Fruit fly (Drosophila melanogaster) whole organism, embryonic: ENCODE measurements around the gene Mtpalpha.
A peak's percentile ranks its signal among the peaks of the same experiment; 100 is the strongest.

Experiments used
- Atf3 ChIP-seq: fragments of 200-800 bp; sonication (Bioruptor generic); optimal IDR thresholded peaks from 3 replicates; lab custom pipeline; 2016; ENCODE audit warnings: missing biosample characterization, missing genetic modification characterization
- Awh ChIP-seq: fragments of 200-800 bp; sonication (Bioruptor generic); IDR thresholded peaks from 2 replicates; pipeline ENCODE4, ENCODE4 v1.3.6; 2022; ENCODE audit warnings: missing biosample characterization, missing genetic modification characterization
- B-H2 ChIP-seq: fragments of 200-800 bp; sonication (Bioruptor generic); optimal IDR thresholded peaks from 2 replicates; lab custom pipeline; 2018; ENCODE audit warnings: missing biosample characterization, mild to moderate bottlenecking, missing genetic modification characterization
- CG10147 ChIP-seq: fragments of 200-800 bp; sonication (Bioruptor generic); optimal IDR thresholded peaks from 2 replicates; lab custom pipeline; 2019; ENCODE audit warnings: missing biosample characterization, mild to moderate bottlenecking, missing genetic modification characterization, moderate library complexity
- CG11085 ChIP-seq: fragments of 200-800 bp; sonication (Bioruptor generic); IDR thresholded peaks from 2 replicates; pipeline ENCODE4 v1.3.6; 2022; ENCODE audit warnings: missing biosample characterization, missing genetic modification characterization
- CG12659 ChIP-seq: fragments of 200-800 bp; sonication (Bioruptor generic); optimal IDR thresholded peaks from 3 replicates; lab custom pipeline; 2017; ENCODE audit warnings: mild to moderate bottlenecking, missing biosample characterization, missing genetic modification reagents, missing genetic modification characterization
- CG13296 ChIP-seq: fragments of 200-800 bp; sonication (Bioruptor generic); optimal IDR thresholded peaks from 3 replicates; lab custom pipeline; 2018; ENCODE audit warnings: missing biosample characterization, mild to moderate bottlenecking, missing genetic modification characterization
- CG14710 ChIP-seq: fragments of 200-800 bp; sonication (Bioruptor generic); optimal IDR thresholded peaks from 3 replicates; lab custom pipeline; 2019; ENCODE audit warnings: missing biosample characterization, mild to moderate bottlenecking, missing genetic modification characterization, moderate library complexity
- CG15073 ChIP-seq: fragments of 200-800 bp; sonication (Bioruptor generic); optimal IDR thresholded peaks from 2 replicates; lab custom pipeline; 2016; ENCODE audit warnings: missing biosample characterization, missing genetic modification characterization
- CG1602 ChIP-seq: fragments of 200-800 bp; sonication (Bioruptor generic); optimal IDR thresholded peaks from 3 replicates; lab custom pipeline; 2016; ENCODE audit warnings: missing biosample characterization, missing genetic modification characterization
- CG17328 ChIP-seq: fragments of 200-800 bp; sonication (Bioruptor generic); IDR thresholded peaks from 2 replicates; pipeline ENCODE4 v1.3.6; 2022; ENCODE audit warnings: missing biosample characterization, missing genetic modification characterization
- CG17612 ChIP-seq: fragments of 200-800 bp; sonication (Bioruptor generic); IDR thresholded peaks from 2 replicates; pipeline ENCODE4 v1.3.6; 2022; ENCODE audit warnings: missing biosample characterization, missing genetic modification characterization
- CG17912 ChIP-seq: fragments of 200-800 bp; sonication (Bioruptor generic); optimal IDR thresholded peaks from 2 replicates; lab custom pipeline; 2018; ENCODE audit warnings: missing biosample characterization, mild to moderate bottlenecking, missing genetic modification characterization
- CG18011 ChIP-seq: fragments of 200-800 bp; sonication (Bioruptor generic); optimal IDR thresholded peaks from 2 replicates; lab custom pipeline; 2017; ENCODE audit warnings: missing biosample characterization, missing genetic modification characterization, mild to moderate bottlenecking, moderate library complexity, missing genotype
- CG18599 ChIP-seq: fragments of 200-800 bp; sonication (Bioruptor generic); optimal IDR thresholded peaks from 3 replicates; lab custom pipeline; 2017; ENCODE audit warnings: missing biosample characterization, missing genetic modification characterization, mild to moderate bottlenecking, moderate library complexity, missing genetic modification reagents
- CG2116 ChIP-seq: fragments of 200-800 bp; sonication (Bioruptor generic); optimal IDR thresholded peaks from 3 replicates; lab custom pipeline; 2018; ENCODE audit warnings: missing biosample characterization, mild to moderate bottlenecking, missing genetic modification characterization
- CG33213 ChIP-seq: fragments of 200-800 bp; sonication (Bioruptor generic); optimal IDR thresholded peaks from 3 replicates; lab custom pipeline; 2016; ENCODE audit warnings: missing biosample characterization, missing genetic modification characterization
- CG3838 ChIP-seq: fragments of 200-800 bp; sonication (Bioruptor generic); optimal IDR thresholded peaks from 3 replicates; lab custom pipeline; 2016; ENCODE audit warnings: missing biosample characterization, missing genetic modification characterization
- CG4424 ChIP-seq: fragments of 200-800 bp; sonication (Bioruptor generic); optimal IDR thresholded peaks from 3 replicates; lab custom pipeline; 2016; ENCODE audit warnings: missing biosample characterization, missing genetic modification characterization
- CG6254 ChIP-seq: fragments of 200-800 bp; sonication (Bioruptor generic); optimal IDR thresholded peaks from 3 replicates; lab custom pipeline; 2017; ENCODE audit warnings: mild to moderate bottlenecking, missing biosample characterization, missing genetic modification reagents, missing genetic modification characterization
- CG6765 ChIP-seq: fragments of 200-800 bp; sonication (Bioruptor generic); optimal IDR thresholded peaks from 3 replicates; lab custom pipeline; 2017; ENCODE audit warnings: missing biosample characterization, mild to moderate bottlenecking, missing genetic modification characterization
- CG7556 ChIP-seq: fragments of 200-800 bp; sonication (Bioruptor generic); optimal IDR thresholded peaks from 2 replicates; lab custom pipeline; 2017; ENCODE audit warnings: missing biosample characterization, mild to moderate bottlenecking, missing genetic modification characterization
- CG7839 ChIP-seq: fragments of 200-800 bp; sonication (Bioruptor generic); optimal IDR thresholded peaks from 3 replicates; lab custom pipeline; 2018; ENCODE audit warnings: missing biosample characterization, mild to moderate bottlenecking, missing genetic modification characterization, moderate library complexity
- CG7963 ChIP-seq: fragments of 200-800 bp; sonication (Bioruptor generic); IDR thresholded peaks from 3 replicates; pipeline ENCODE4 v1.3.6; 2022; ENCODE audit warnings: missing biosample characterization, missing genetic modification characterization; ENCODE audit not compliant: partially characterized antibody
- CG9727 ChIP-seq: fragments of 200-800 bp; sonication (Bioruptor generic); optimal IDR thresholded peaks from 3 replicates; lab custom pipeline; 2017; ENCODE audit warnings: missing biosample characterization, mild to moderate bottlenecking, missing genetic modification characterization
- CG9932 ChIP-seq: fragments of 200-800 bp; sonication (Bioruptor generic); IDR thresholded peaks from 2 replicates; pipeline ENCODE4 v1.3.6; 2022; ENCODE audit warnings: missing biosample characterization, missing genetic modification characterization
- Dip3 ChIP-seq: fragments of 200-800 bp; sonication (Bioruptor generic); optimal IDR thresholded peaks from 3 replicates; lab custom pipeline; 2016; ENCODE audit warnings: missing biosample characterization, missing genetic modification characterization
- GATAe ChIP-seq: fragments of 200-800 bp; sonication (Bioruptor generic); conservative IDR thresholded peaks from 2 replicates; pipeline ENCODE4 v1.3.6; 2022; ENCODE audit warnings: missing biosample characterization, missing genetic modification characterization
- Hr39 ChIP-seq: fragments of >200 bp; optimal IDR thresholded peaks from 2 replicates; lab custom pipeline; 2017
- NC2α ChIP-seq: fragments of 200-800 bp; sonication (Bioruptor generic); optimal IDR thresholded peaks from 2 replicates; lab custom pipeline; 2016; ENCODE audit warnings: missing biosample characterization, missing genetic modification characterization
- NFAT ChIP-seq: fragments of 200-800 bp; sonication (Bioruptor generic); IDR thresholded peaks from 2 replicates; pipeline ENCODE4 v1.3.6; 2022; ENCODE audit warnings: missing biosample characterization, missing genetic modification characterization
- Spps ChIP-seq: fragments of 200-800 bp; sonication (Bioruptor generic); optimal IDR thresholded peaks from 2 replicates; lab custom pipeline; 2018; ENCODE audit warnings: missing biosample characterization, mild to moderate bottlenecking, missing genetic modification characterization
- chif ChIP-seq, 2 experiments: fragments of 200-800 bp; sonication (Bioruptor generic); optimal IDR thresholded peaks; 3 replicates each; lab custom pipeline; 2016; ENCODE audit warnings: missing biosample characterization in 2 of 2, missing genetic modification characterization in 2 of 2
- crp ChIP-seq, 2 experiments: fragments of 200-800 bp; sonication (Bioruptor generic); optimal IDR thresholded peaks; 2 replicates in 1 of 2; 3 replicates in 1 of 2; lab custom pipeline; 2017; ENCODE audit warnings: missing biosample characterization in 2 of 2, missing genetic modification characterization in 2 of 2, mild to moderate bottlenecking in 1 of 2, moderate library complexity in 1 of 2
- dmrt99B ChIP-seq: fragments of 200-800 bp; sonication (Bioruptor generic); optimal IDR thresholded peaks from 2 replicates; lab custom pipeline; 2018; ENCODE audit warnings: missing biosample characterization, mild to moderate bottlenecking, missing genetic modification characterization, moderate library complexity
- dysf ChIP-seq: fragments of 200-800 bp; sonication (Bioruptor generic); IDR thresholded peaks from 3 replicates; pipeline ENCODE4 v1.3.6; 2022; ENCODE audit warnings: missing biosample characterization, missing genetic modification characterization
- gce ChIP-seq: fragments of 200-800 bp; sonication (Bioruptor generic); IDR thresholded peaks from 3 replicates; pipeline ENCODE4 v1.3.6; 2022; ENCODE audit warnings: missing biosample characterization, missing genetic modification characterization
- h ChIP-seq: fragments of >200 bp; optimal IDR thresholded peaks from 2 replicates; lab custom pipeline; 2017
- nerfin-1 ChIP-seq: fragments of 200-800 bp; sonication (Bioruptor generic); optimal IDR thresholded peaks from 3 replicates; lab custom pipeline; 2019; ENCODE audit warnings: missing biosample characterization, mild to moderate bottlenecking, missing genetic modification characterization, moderate library complexity
- org-1 ChIP-seq: fragments of 200-800 bp; sonication (Bioruptor generic); optimal IDR thresholded peaks from 2 replicates; lab custom pipeline; 2017; ENCODE audit warnings: missing biosample characterization, missing genetic modification characterization
- pho ChIP-seq: fragments of 200-800 bp; sonication (Bioruptor generic); optimal IDR thresholded peaks from 2 replicates; lab custom pipeline; 2016; ENCODE audit warnings: missing biosample characterization, missing genetic modification characterization
- row ChIP-seq: fragments of 200-800 bp; sonication (Bioruptor generic); IDR thresholded peaks from 3 replicates; pipeline ENCODE4 v1.3.6; 2022; ENCODE audit warnings: missing biosample characterization, missing genetic modification characterization
- scrt ChIP-seq: fragments of 200-800 bp; sonication (Bioruptor generic); optimal IDR thresholded peaks from 2 replicates; lab custom pipeline; 2018; ENCODE audit warnings: missing biosample characterization, mild to moderate bottlenecking, missing genetic modification characterization, moderate library complexity
- sd ChIP-seq: fragments of 200-800 bp; sonication (Bioruptor generic); optimal IDR thresholded peaks from 3 replicates; lab custom pipeline; 2018; ENCODE audit warnings: missing biosample characterization, mild to moderate bottlenecking, missing genetic modification characterization, moderate library complexity
- sug ChIP-seq: fragments of 200-800 bp; optimal IDR thresholded peaks from 2 replicates; lab custom pipeline; 2019; ENCODE audit warnings: missing biosample characterization, mild to moderate bottlenecking, missing genetic modification characterization, moderate library complexity
- tgo ChIP-seq: fragments of 200-800 bp; sonication (Bioruptor generic); IDR thresholded peaks from 3 replicates; pipeline ENCODE4 v1.3.6; 2022; ENCODE audit warnings: missing biosample characterization, missing genetic modification characterization
- tio ChIP-seq: fragments of 200-800 bp; sonication (Bioruptor generic); optimal IDR thresholded peaks from 2 replicates; lab custom pipeline; 2017; ENCODE audit warnings: missing biosample characterization, missing genetic modification characterization, inconsistent platforms
- tll ChIP-seq, 2 experiments: fragments of 200-800 bp in 1 of 2; fragments of >200 bp in 1 of 2; sonication (Bioruptor generic) in 1 of 2; optimal IDR thresholded peaks; 2 replicates each; lab custom pipeline; 2017 to 2019; ENCODE audit warnings: missing biosample characterization in 2 of 2, missing genetic modification characterization in 2 of 2, mild to moderate bottlenecking in 1 of 2, moderate library complexity in 1 of 2
- tna ChIP-seq: fragments of 200-800 bp; sonication (Bioruptor generic); IDR thresholded peaks from 2 replicates; pipeline ENCODE4 v1.3.6; 2022; ENCODE audit warnings: missing biosample characterization, missing genetic modification characterization; ENCODE audit not compliant: partially characterized antibody
- toy ChIP-seq: fragments of 200-800 bp; sonication (Bioruptor generic); IDR thresholded peaks from 2 replicates; pipeline ENCODE4 v1.3.6; 2022; ENCODE audit warnings: missing biosample characterization, missing genetic modification characterization
- trem ChIP-seq: fragments of 200-800 bp; optimal IDR thresholded peaks from 3 replicates; lab custom pipeline; 2019; ENCODE audit warnings: missing biosample characterization, mild to moderate bottlenecking, missing genetic modification characterization, moderate library complexity
- yki ChIP-seq: fragments of >200 bp; optimal IDR thresholded peaks from 3 replicates; lab custom pipeline; 2018
- zfh1 ChIP-seq: fragments of 200-800 bp; sonication (Bioruptor generic); IDR thresholded peaks from 3 replicates; pipeline ENCODE4 v1.3.6; 2022; ENCODE audit warnings: missing biosample characterization, missing genetic modification characterization

Mtpalpha gene

DNA sequence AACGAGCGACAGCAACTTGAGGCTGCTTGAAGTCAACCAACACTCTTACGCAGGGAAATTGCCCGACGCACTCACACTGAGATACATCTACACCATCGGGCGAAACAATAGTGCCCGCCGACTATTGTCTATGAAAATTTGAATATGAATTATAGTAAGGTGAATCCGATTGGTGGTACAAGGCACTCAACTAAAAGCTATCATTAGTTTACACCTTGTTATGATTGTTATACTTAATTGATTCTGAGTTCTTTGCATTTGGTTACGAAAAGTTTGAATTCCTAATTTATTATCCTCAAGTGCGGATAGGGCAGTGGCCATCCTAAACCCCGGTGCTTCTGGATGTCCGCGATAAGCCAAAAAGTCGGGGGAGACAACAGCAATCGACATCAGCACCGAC is 13.9 kb downstream of the Mtpalpha start (continued):
- TF ChIP-seq crp (GFP tag; optimal IDR thresholded peaks at IDR 0.05; lab: Kevin White, UChicago) (no peak), Spps (tag; lab: Kevin White, UChicago) (no peak), sug (tag; lab: Kevin White, UChicago) (no peak), CG15073 (GFP tag; lab: Kevin White, UChicago) (no peak), CG13296 (GFP tag; lab: Kevin White, UChicago) (no peak), yki (lab: Kevin White, UChicago) (no peak), zfh1 (GFP tag; lab: Robert Waterston, UW) (no peak), CG12659 (GFP tag; lab: Kevin White, UChicago) (no peak), NFAT (GFP tag; lab: Robert Waterston, UW) (no peak), CG18011 (no peak), tio (GFP tag; lab: Kevin White, UChicago) (no peak), CG17612 (GFP tag; lab: Robert Waterston, UW) (no peak), CG10147 (GFP tag; lab: Kevin White, UChicago) (no peak), CG7556 (GFP tag; lab: Kevin White, UChicago) (peak; percentile 17), GATAe (no peak), CG7839 (tag; lab: Kevin White, UChicago) (peak; percentile 10), h (no peak), sd (no peak), tll (GFP tag; optimal IDR thresholded peaks at IDR 0.05; lab: Kevin White, UChicago) (no peak), CG9932 (peak; percentile 51), nerfin-1 (tag; lab: Kevin White, UChicago) (no peak), NC2α (GFP tag; lab: Kevin White, UChicago) (no peak), CG33213 (GFP tag; lab: Kevin White, UChicago) (no peak), dysf (GFP tag; lab: Robert Waterston, UW) (peak; percentile 33; the same call in 1 of the 3 replicates), tna (GFP tag; lab: Robert Waterston, UW) (no peak), Awh (no peak), pho (GFP tag; lab: Kevin White, UChicago) (no peak), tgo (GFP tag; lab: Robert Waterston, UW) (no peak), row (GFP tag; lab: Robert Waterston, UW) (peak; percentile 22; the same call in 1 of the 3 replicates), CG1602 (GFP tag; lab: Kevin White, UChicago) (no peak), dmrt99B (peak; percentile 8), Dip3 (peak; percentile 4), org-1 (GFP tag; lab: Kevin White, UChicago) (no peak), scrt (no peak), CG14710 (tag; lab: Kevin White, UChicago) (no peak), CG4424 (GFP tag; lab: Kevin White, UChicago) (no peak), CG2116 (GFP tag; lab: Kevin White, UChicago) (no peak), CG17912 (GFP tag; lab: Kevin White, UChicago) (no peak), B-H2 (no peak), CG7963 (GFP tag; lab: Robert Waterston, UW) (no peak), CG6765 (no peak), Atf3 (GFP tag; lab: Kevin White, UChicago) (no peak), CG11085 (no peak), Hr39 (lab: Kevin White, UChicago) (no peak), CG17328 (no peak), CG9727 (no peak), trem (tag; lab: Kevin White, UChicago) (no peak), chif (GFP tag; optimal IDR thresholded peaks at IDR 0.05; lab: Kevin White, UChicago) (no peak), CG18599 (GFP tag; lab: Kevin White, UChicago) (peak; percentile 60), CG6254 (no peak), gce (GFP tag; lab: Robert Waterston, UW) (no peak), toy (GFP tag; lab: Robert Waterston, UW) (no peak), CG3838 (GFP tag; lab: Kevin White, UChicago) (no peak)
